Fruit fly (Drosophila melanogaster): ENCODE data around the gene CG9837.

DNA sequence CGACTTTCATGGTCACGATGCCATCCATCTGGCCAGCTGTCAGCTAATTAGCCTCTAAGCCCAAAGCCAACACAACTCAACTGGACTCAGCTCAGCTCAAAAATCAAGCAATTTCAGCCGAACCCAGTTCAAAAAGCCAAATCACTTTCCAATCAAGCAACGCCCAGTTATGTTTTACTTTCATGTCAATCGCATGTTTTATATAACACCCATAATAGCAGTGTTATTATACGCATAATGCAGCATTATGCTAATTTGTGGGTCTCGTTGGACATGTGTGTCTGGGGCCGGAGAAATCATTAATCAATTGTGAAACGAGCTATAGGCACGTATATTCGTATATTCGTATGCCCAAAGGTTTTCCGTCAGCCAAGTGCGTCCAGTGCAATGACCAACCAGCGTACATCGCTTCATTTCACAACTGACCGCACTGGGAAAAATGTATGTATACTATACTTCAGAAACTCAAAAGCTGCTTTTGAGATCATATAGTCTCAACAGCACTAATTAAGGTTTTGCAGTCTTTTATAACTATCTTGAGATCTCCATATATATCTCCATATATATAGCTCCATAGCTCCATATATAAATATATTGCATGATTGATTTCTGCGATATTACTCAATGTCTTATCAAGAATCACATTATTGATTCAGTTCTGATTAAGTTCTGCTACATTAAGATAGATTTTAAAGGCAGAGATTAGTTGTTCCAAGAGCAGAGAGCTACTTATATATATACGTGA is 25.7 kb downstream of the CG9837 start:
- TF ChIP-seq CG8478 (optimal IDR thresholded peaks at IDR 0.05) (no peak), CTCF (optimal IDR thresholded peaks at IDR 0.05) (no peak)
